Fruit fly (Drosophila melanogaster) whole organism, prepupa: ENCODE measurements around the gene CG31327.

Source experiments
- CG10631 ChIP-seq: fragments of 200-800 bp; sonication (Bioruptor generic); optimal IDR thresholded peaks from 2 replicates; lab custom pipeline; 2016; ENCODE audit warnings: missing biosample characterization, missing genetic modification characterization
- CG6854 ChIP-seq: fragments of 200-800 bp; sonication (Bioruptor generic); optimal IDR thresholded peaks from 2 replicates; lab custom pipeline; 2017; ENCODE audit warnings: missing biosample characterization, mild to moderate bottlenecking, missing genetic modification characterization
- CG7368 ChIP-seq: fragments of 200-800 bp; sonication (Bioruptor generic); optimal IDR thresholded peaks from 3 replicates; lab custom pipeline; 2016; ENCODE audit warnings: missing biosample characterization, missing genetic modification characterization
- CG8632 ChIP-seq: fragments of 200-800 bp; sonication (Bioruptor generic); optimal IDR thresholded peaks from 3 replicates; lab custom pipeline; 2016; ENCODE audit warnings: missing biosample characterization, missing genetic modification characterization
- Ets96B ChIP-seq: fragments of 200-800 bp; optimal IDR thresholded peaks from 2 replicates; lab custom pipeline; 2019; ENCODE audit warnings: missing biosample characterization, mild to moderate bottlenecking, missing genetic modification characterization, moderate library complexity
- lz ChIP-seq: fragments of 200-800 bp; sonication (Bioruptor generic); optimal IDR thresholded peaks from 3 replicates; lab custom pipeline; 2016; ENCODE audit warnings: missing biosample characterization, missing genetic modification characterization
- topi ChIP-seq: fragments of 200-800 bp; sonication (Bioruptor generic); optimal IDR thresholded peaks from 3 replicates; lab custom pipeline; 2016; ENCODE audit warnings: missing biosample characterization, missing genetic modification characterization

dm6 chr3R:14157331-14157730 lies 2.7 kb downstream of the CG31327 start, which contains the start of gene CG31533:
- TF ChIP-seq CG6854 (GFP tag; lab: Kevin White, UChicago) (no peak), Ets96B (no peak), CG10631 (GFP tag; lab: Kevin White, UChicago) (no peak), lz (no peak), topi (no peak), CG7368 (GFP tag; lab: Kevin White, UChicago) (no peak), CG8632 (no peak)
